Worm (Caenorhabditis elegans): ENCODE data around the gene T06A1.5.

ce11 chrV:1966962-1967361 lies 39.9 kb downstream of the T06A1.5 start:
- TF ChIP-seq nhr-77 (tag; optimal IDR thresholded peaks at IDR 0.05) (no peak), lin-35 (GFP tag; optimal IDR thresholded peaks at IDR 0.05) (no peak), zip-4 (GFP tag; optimal IDR thresholded peaks at IDR 0.05) (no peak), unc-62 (GFP tag; optimal IDR thresholded peaks at IDR 0.05) (no peak), jun-1 (tag; optimal IDR thresholded peaks at IDR 0.05) (no peak), lir-3 (tag; optimal IDR thresholded peaks at IDR 0.05; ENCODE audit: poor library complexity) (no peak), ztf-11 (tag; optimal IDR thresholded peaks at IDR 0.05) (no peak), ama-1 (optimal IDR thresholded peaks at IDR 0.05) (no peak), fkh-10 (GFP tag; optimal IDR thresholded peaks at IDR 0.05) (no peak), nhr-76 (tag; optimal IDR thresholded peaks at IDR 0.05) (no peak), snpc-4 (tag; optimal IDR thresholded peaks at IDR 0.05) (no peak), tbx-2 (tag; optimal IDR thresholded peaks at IDR 0.05) (no peak)
